Fruit fly (Drosophila melanogaster): Measurements from ENCODE around the gene stx.

stx gene

DNA sequence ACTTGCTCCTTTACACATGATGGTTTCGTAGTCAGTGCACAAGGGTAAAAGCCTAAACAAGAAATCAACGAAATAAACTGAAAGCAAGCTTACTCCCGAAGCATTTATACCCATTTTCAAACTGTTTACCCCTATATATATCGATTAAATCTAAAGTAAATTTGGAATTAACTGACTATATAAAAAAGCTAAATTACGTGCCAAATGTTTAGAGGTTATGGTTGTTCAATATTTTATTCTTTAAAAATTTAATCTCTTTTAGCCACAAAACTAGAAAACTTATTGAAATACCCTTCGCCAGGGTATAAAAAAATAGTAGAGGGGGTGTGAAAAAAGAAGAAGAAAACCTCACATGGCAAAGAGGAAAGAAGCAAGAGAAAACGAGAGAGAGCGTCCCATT lies 12.9 kb downstream of the stx start (continued):
- no peak for TF ChIP-seq CG15073 (GFP tag; optimal IDR thresholded peaks at IDR 0.05)
- peak; percentile 20 for TF ChIP-seq CG1529 (GFP tag; optimal IDR thresholded peaks at IDR 0.05)
- no peak for TF ChIP-seq CG31224 (GFP tag; IDR thresholded peaks at IDR 0.05)
- peak; percentile 65 for TF ChIP-seq phol (tag; optimal IDR thresholded peaks at IDR 0.05)
- no peak for TF ChIP-seq CG3065 (GFP tag; optimal IDR thresholded peaks at IDR 0.05)
- TF ChIP-seq Myb (GFP tag; optimal IDR thresholded peaks at IDR 0.05), result no peak
- peak; percentile 26 for TF ChIP-seq CG13296 (GFP tag; optimal IDR thresholded peaks at IDR 0.05)
- no peak for TF ChIP-seq TFAM (GFP tag; optimal IDR thresholded peaks at IDR 0.05)
- peak; percentile 16 for TF ChIP-seq Fer2 (tag; optimal IDR thresholded peaks at IDR 0.05)
- peak; percentile 78 for TF ChIP-seq CG2712 (tag; optimal IDR thresholded peaks at IDR 0.05)
- TF ChIP-seq ase (GFP tag; IDR thresholded peaks at IDR 0.05), result no peak
- TF ChIP-seq gsb-n (tag; optimal IDR thresholded peaks at IDR 0.05), result peak; percentile 59
- TF ChIP-seq CG2889 (GFP tag; IDR thresholded peaks at IDR 0.05), result no peak
- no peak for TF ChIP-seq CG2129 (GFP tag; IDR thresholded peaks at IDR 0.05; ENCODE audit: partially characterized antibody)
- peak; percentile 9 for TF ChIP-seq CG12942 (GFP tag; optimal IDR thresholded peaks at IDR 0.05)
- TF ChIP-seq Hr51 (GFP tag; optimal IDR thresholded peaks at IDR 0.05), result peak; percentile 22 to 75
- TF ChIP-seq CG5953 (GFP tag; IDR thresholded peaks at IDR 0.05), result no peak
- TF ChIP-seq CG32532 (GFP tag; IDR thresholded peaks at IDR 0.05), result no peak
- TF ChIP-seq peb (GFP tag; IDR thresholded peaks at IDR 0.05), result no peak
- peak; percentile 43 for TF ChIP-seq esg (GFP tag; conservative IDR thresholded peaks at IDR 0.05)
- TF ChIP-seq Pdp1 (GFP tag; optimal IDR thresholded peaks at IDR 0.05), result peak; percentile 20 to 33
- no peak for TF ChIP-seq CG6272 (GFP tag; IDR thresholded peaks at IDR 0.05)
- no peak for TF ChIP-seq wdn (GFP tag; IDR thresholded peaks at IDR 0.05)
- TF ChIP-seq nerfin-2 (GFP tag; IDR thresholded peaks at IDR 0.05; ENCODE audit: partially characterized antibody), result no peak
- TF ChIP-seq sima (GFP tag; optimal IDR thresholded peaks at IDR 0.05), result no peak
- TF ChIP-seq klu (GFP tag; IDR thresholded peaks at IDR 0.05), result no peak
- no peak for TF ChIP-seq CG11085 (GFP tag; IDR thresholded peaks at IDR 0.05)
- TF ChIP-seq CG18599 (GFP tag; optimal IDR thresholded peaks at IDR 0.05), result peak; percentile 82
- TF ChIP-seq D (optimal IDR thresholded peaks at IDR 0.05), result no peak
- TF ChIP-seq D (GFP tag; optimal IDR thresholded peaks at IDR 0.05), result peak; percentile 52
- TF ChIP-seq bab2 (GFP tag; optimal IDR thresholded peaks at IDR 0.05), result peak; percentile 32
- no peak for TF ChIP-seq CkIIα-i1 (GFP tag; IDR thresholded peaks at IDR 0.05)
- no peak for TF ChIP-seq CG9876 (GFP tag; optimal IDR thresholded peaks at IDR 0.05)
- TF ChIP-seq caup (GFP tag; optimal IDR thresholded peaks at IDR 0.05; ENCODE audit: severe bottlenecking), result peak; percentile 52
- TF ChIP-seq BEAF-32 (GFP tag; optimal IDR thresholded peaks at IDR 0.05), result no peak
- no peak for TF ChIP-seq fru (optimal IDR thresholded peaks at IDR 0.05)
- peak; percentile 29 for TF ChIP-seq odd (GFP tag; optimal IDR thresholded peaks at IDR 0.05)
- TF ChIP-seq zf30C (GFP tag; optimal IDR thresholded peaks at IDR 0.05), result no peak
- TF ChIP-seq CG18262 (tag; optimal IDR thresholded peaks at IDR 0.05), result peak; percentile 81
- TF ChIP-seq CG7372 (GFP tag; IDR thresholded peaks at IDR 0.05), result no peak
- peak; percentile 61 for TF ChIP-seq CG17829 (tag; optimal IDR thresholded peaks at IDR 0.05)
- no peak for TF ChIP-seq Optix (GFP tag; IDR thresholded peaks at IDR 0.05)
- TF ChIP-seq Bgb (GFP tag; IDR thresholded peaks at IDR 0.05; ENCODE audit: partially characterized antibody), result no peak
- TF ChIP-seq repo (GFP tag; optimal IDR thresholded peaks at IDR 0.05), result no peak
- TF ChIP-seq pum (GFP tag; optimal IDR thresholded peaks at IDR 0.05), result no peak
- no peak for TF ChIP-seq run (tag; optimal IDR thresholded peaks at IDR 0.05)
- no peak for TF ChIP-seq CG14965 (GFP tag; optimal IDR thresholded peaks at IDR 0.05; ENCODE audit: borderline replicate concordance)
- peak; percentile 62 for TF ChIP-seq lab (GFP tag; optimal IDR thresholded peaks at IDR 0.05)
- TF ChIP-seq wek (GFP tag; optimal IDR thresholded peaks at IDR 0.05), result no peak
- TF ChIP-seq CG10366 (GFP tag; IDR thresholded peaks at IDR 0.05), result no peak
- peak; percentile 72 for TF ChIP-seq CG10979 (tag; optimal IDR thresholded peaks at IDR 0.05)
- peak; percentile 23; the same call in 1 of the 2 replicates for TF ChIP-seq E2f2 (GFP tag; IDR thresholded peaks at IDR 0.05)

Measured in whole organism, embryonic.